Worm (Caenorhabditis elegans): ENCODE data around the gene nhr-78.

nhr-78 gene

ce11 chrIV:4292569-4292968 is 14.9 kb upstream of the nhr-78 start, which contains the start of gene F15E6.10:
Gene F15E6.10, plus strand, starts transcription at chrIV:4292869.
- TF ChIP-seq unc-62 (GFP tag; optimal IDR thresholded peaks at IDR 0.05) = no peak
- TF ChIP-seq unc-55 (GFP tag; optimal IDR thresholded peaks at IDR 0.05) = no peak
- TF ChIP-seq ztf-11 (tag; optimal IDR thresholded peaks at IDR 0.05) = no peak
- no peak for TF ChIP-seq snpc-4 (tag; optimal IDR thresholded peaks at IDR 0.05)
- TF ChIP-seq C34F6.9 (tag; optimal IDR thresholded peaks at IDR 0.05) = no peak
- TF ChIP-seq nhr-10 (tag; optimal IDR thresholded peaks at IDR 0.05) = no peak
- TF ChIP-seq peb-1 (tag; optimal IDR thresholded peaks at IDR 0.05) = no peak
- no peak for TF ChIP-seq R02D3.7 (tag; optimal IDR thresholded peaks at IDR 0.05)
- TF ChIP-seq lsy-2 (tag; optimal IDR thresholded peaks at IDR 0.05) = no peak
- no peak for TF ChIP-seq nhr-237 (tag; optimal IDR thresholded peaks at IDR 0.05)
- no peak for TF ChIP-seq lin-39 (tag; optimal IDR thresholded peaks at IDR 0.05)
- TF ChIP-seq zag-1 (tag; optimal IDR thresholded peaks at IDR 0.05) = no peak
- no peak for TF ChIP-seq mab-5 (tag; optimal IDR thresholded peaks at IDR 0.05)

ce11 chrIV:4291174-4291573 is 13.5 kb upstream of the nhr-78 start, which contains the start of gene F15E6.4:
Gene F15E6.4, plus strand, starts transcription at chrIV:4291474.
- TF ChIP-seq elt-3 (tag; optimal IDR thresholded peaks at IDR 0.05) (no peak), gmeb-1 (tag; optimal IDR thresholded peaks at IDR 0.05) (no peak), ama-1 (optimal IDR thresholded peaks at IDR 0.05) (no peak)

- no peak for TF ChIP-seq ceh-82 (tag; optimal IDR thresholded peaks at IDR 0.05)
- peak; percentile 23 for TF ChIP-seq sma-9 (GFP tag; optimal IDR thresholded peaks at IDR 0.05)
- TF ChIP-seq sma-9 (tag; optimal IDR thresholded peaks at IDR 0.05) = no peak
Measured at ce11 chrIV:4290472-4290871, 12.8 kb upstream of the nhr-78 start, which contains the start of gene dct-7. Gene dct-7, minus strand, starts transcription at chrIV:4290572.

ce11 chrIV:4289267-4289666 is 11.6 kb upstream of the nhr-78 start, which contains the start of gene F15E6.5:
Gene F15E6.5, plus strand, starts transcription at chrIV:4289567.
- no peak for TF ChIP-seq dmd-4 (tag; optimal IDR thresholded peaks at IDR 0.05)
- no peak for TF ChIP-seq crh-2 (tag; optimal IDR thresholded peaks at IDR 0.05)
- TF ChIP-seq mbf-1 (tag; optimal IDR thresholded peaks at IDR 0.05) = no peak
- TF ChIP-seq Y55F3AM.14 (GFP tag; optimal IDR thresholded peaks at IDR 0.05) = no peak
- no peak for TF ChIP-seq unc-39 (tag; optimal IDR thresholded peaks at IDR 0.05)
- TF ChIP-seq nhr-23 (tag; optimal IDR thresholded peaks at IDR 0.05) = no peak

ce11 chrIV:4288332-4288731 is 10.7 kb upstream of the nhr-78 start, which contains the start of gene srv-4:
Gene srv-4, minus strand, starts transcription at chrIV:4288432.
- TF ChIP-seq nhr-25 (tag; optimal IDR thresholded peaks at IDR 0.05) (no peak), sem-4 (tag; optimal IDR thresholded peaks at IDR 0.05) (no peak)

- TF ChIP-seq fos-1 (tag; optimal IDR thresholded peaks at IDR 0.05) = peak; percentile 89
- no peak for TF ChIP-seq sma-3 (GFP tag; optimal IDR thresholded peaks at IDR 0.05)
- peak; percentile 13 for TF ChIP-seq gmeb-1 (tag; optimal IDR thresholded peaks at IDR 0.05)
- no peak for TF ChIP-seq snpc-4 (tag; optimal IDR thresholded peaks at IDR 0.05)
- peak; percentile 8 for TF ChIP-seq skn-1 (tag; optimal IDR thresholded peaks at IDR 0.05)
Measured at ce11 chrIV:4284989-4285388, 7.3 kb upstream of the nhr-78 start.

- TF ChIP-seq nhr-10 (tag; optimal IDR thresholded peaks at IDR 0.05) (no peak), mbf-1 (tag; optimal IDR thresholded peaks at IDR 0.05) (no peak), unc-55 (GFP tag; optimal IDR thresholded peaks at IDR 0.05) (no peak), alr-1 (tag; optimal IDR thresholded peaks at IDR 0.05) (no peak), nhr-25 (tag; optimal IDR thresholded peaks at IDR 0.05) (no peak), sma-9 (GFP tag; optimal IDR thresholded peaks at IDR 0.05) (no peak), sma-9 (tag; optimal IDR thresholded peaks at IDR 0.05) (no peak), blmp-1 (tag; optimal IDR thresholded peaks at IDR 0.05; ENCODE audit: insufficient read depth) (no peak), mdl-1 (tag; optimal IDR thresholded peaks at IDR 0.05) (no peak), unc-39 (tag; optimal IDR thresholded peaks at IDR 0.05) (no peak), R02D3.7 (tag; optimal IDR thresholded peaks at IDR 0.05) (no peak), gmeb-1 (tag; optimal IDR thresholded peaks at IDR 0.05) (no peak), nhr-21 (tag; optimal IDR thresholded peaks at IDR 0.05) (no peak)
Measured at ce11 chrIV:4284020-4284419, 6.3 kb upstream of the nhr-78 start, which contains the start of gene F15E6.6. Gene F15E6.6, minus strand, starts transcription at chrIV:4284120.

Data from whole organism, L2 larva.